Worm (Caenorhabditis elegans): ENCODE results near the gene mrps-14.

DNA sequence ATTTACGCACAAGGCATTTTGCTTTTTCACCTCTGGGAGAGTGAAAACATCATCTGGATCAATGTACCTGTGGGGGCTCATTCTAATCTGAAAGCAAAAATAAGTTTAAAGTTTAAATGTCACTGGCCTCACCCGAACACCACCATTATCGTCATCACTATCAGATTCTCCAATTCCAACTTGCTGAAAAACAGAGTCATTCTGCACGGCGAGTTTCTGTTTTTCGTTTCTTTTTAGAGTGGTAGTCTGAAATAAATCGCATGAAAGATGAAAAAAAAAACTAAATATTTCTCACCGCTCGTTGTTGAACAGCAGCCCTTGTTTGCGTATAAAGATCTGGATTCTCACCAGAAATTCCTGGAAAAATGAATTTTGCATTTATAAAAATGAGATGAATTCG lies 4.9 kb upstream of the mrps-14 start:
- no peak for TF ChIP-seq zag-1 (tag; optimal IDR thresholded peaks at IDR 0.05)
- TF ChIP-seq snpc-4 (tag; optimal IDR thresholded peaks at IDR 0.05): no peak
- TF ChIP-seq lin-13 (GFP tag; optimal IDR thresholded peaks at IDR 0.05): no peak
- no peak for TF ChIP-seq unc-62 (GFP tag; optimal IDR thresholded peaks at IDR 0.05)
- no peak for TF ChIP-seq ztf-11 (tag; optimal IDR thresholded peaks at IDR 0.05)
- TF ChIP-seq nhr-11 (tag; optimal IDR thresholded peaks at IDR 0.05): no peak
- no peak for TF ChIP-seq ceh-82 (tag; optimal IDR thresholded peaks at IDR 0.05)
- TF ChIP-seq ama-1 (optimal IDR thresholded peaks at IDR 0.05): no peak
